Worm (Caenorhabditis elegans): Measurements from ENCODE around the gene K05F1.9.

K05F1.9 gene

DNA sequence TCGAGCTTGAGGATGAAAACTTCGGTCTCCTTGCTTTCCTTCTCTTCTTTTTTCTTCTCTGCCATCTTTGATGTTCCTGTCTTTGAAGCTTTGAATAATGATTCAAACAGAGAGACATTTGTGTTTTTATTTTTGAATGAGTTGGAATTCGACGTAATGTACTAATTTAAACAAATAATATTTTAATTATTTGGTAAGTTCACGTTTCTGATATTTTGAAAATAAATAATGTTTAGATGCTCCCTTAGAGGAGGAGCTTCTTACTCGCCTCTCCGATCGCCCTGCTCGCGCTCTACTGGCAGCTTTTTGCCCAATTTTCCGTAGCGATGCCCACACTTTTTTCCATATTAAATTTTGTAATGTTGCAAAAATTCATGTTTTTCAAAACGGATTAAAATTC is at the start of gene K05F1.9, which contains the start of gene K05F1.1:
K05F1.9 (minus strand) TSS at position 101 of the 400 bp plus-strand sequence.
K05F1.1 (plus strand) TSS at position 308 of the 400 bp plus-strand sequence.
- TF ChIP-seq cnd-1 (tag; optimal IDR thresholded peaks at IDR 0.05), result no peak
- TF ChIP-seq zip-8 (tag; optimal IDR thresholded peaks at IDR 0.05), result no peak

DNA sequence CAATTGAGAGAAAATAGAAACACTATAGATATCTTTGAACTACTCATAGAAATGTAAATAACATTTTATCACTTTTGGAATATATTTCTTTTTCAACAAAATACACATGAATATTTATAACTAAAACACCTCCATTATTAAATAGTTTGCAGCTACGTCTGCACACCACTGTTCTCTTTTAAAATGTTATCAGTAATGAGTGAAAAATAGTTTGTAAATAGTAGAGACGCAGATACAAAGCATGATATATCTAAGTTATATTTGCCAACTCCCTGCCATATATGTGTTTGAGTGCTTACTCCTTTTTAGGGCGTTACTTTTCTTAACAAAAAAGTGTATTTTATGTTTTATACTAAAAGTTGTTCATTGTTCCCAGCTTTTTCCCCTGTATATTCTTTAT is 45.2 kb upstream of the K05F1.9 start:
- TF ChIP-seq tbx-8 (GFP tag; optimal IDR thresholded peaks at IDR 0.05) (no peak), sem-2 (GFP tag; optimal IDR thresholded peaks at IDR 0.05) (no peak), unc-120 (tag; optimal IDR thresholded peaks at IDR 0.05; ENCODE audit: poor library complexity, severe bottlenecking) (no peak)

DNA sequence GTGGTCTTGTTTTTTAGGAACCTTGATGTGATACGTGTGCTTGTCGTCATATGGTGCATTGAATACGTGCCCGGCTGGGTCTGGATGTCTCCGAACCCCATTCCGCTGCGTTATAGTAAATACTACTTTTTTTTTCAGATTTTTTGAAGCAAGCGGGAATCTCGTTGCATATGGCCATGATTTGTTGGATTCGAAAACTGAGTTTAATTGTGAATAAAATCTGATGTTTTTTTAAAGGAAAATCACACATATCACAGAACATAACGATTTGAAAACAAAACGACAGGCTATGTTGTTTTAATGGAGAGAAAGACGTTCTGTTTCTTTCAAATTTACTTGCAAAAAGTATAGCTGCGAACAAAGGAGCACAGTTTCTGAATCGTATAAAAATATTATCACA is 44.5 kb upstream of the K05F1.9 start, which contains the start of the genes ZK1248.17 and H41C03.3:
ZK1248.17 (minus strand) TSS at position 101 of the 400 bp plus-strand sequence.
H41C03.3 (plus strand) TSS at position 337 of the 400 bp plus-strand sequence.
- TF ChIP-seq zip-8 (tag; optimal IDR thresholded peaks at IDR 0.05) (no peak), nhr-28 (tag; optimal IDR thresholded peaks at IDR 0.05) (no peak), snpc-4 (tag; optimal IDR thresholded peaks at IDR 0.05) (no peak), mab-5 (tag; optimal IDR thresholded peaks at IDR 0.05) (no peak), ceh-83 (GFP tag; optimal IDR thresholded peaks at IDR 0.05) (no peak), hlh-1 (tag; optimal IDR thresholded peaks at IDR 0.05) (no peak), tbx-8 (GFP tag; optimal IDR thresholded peaks at IDR 0.05) (no peak), nhr-2 (tag; optimal IDR thresholded peaks at IDR 0.05) (no peak), unc-39 (tag; optimal IDR thresholded peaks at IDR 0.05) (no peak), mls-2 (tag; optimal IDR thresholded peaks at IDR 0.05) (no peak)

DNA sequence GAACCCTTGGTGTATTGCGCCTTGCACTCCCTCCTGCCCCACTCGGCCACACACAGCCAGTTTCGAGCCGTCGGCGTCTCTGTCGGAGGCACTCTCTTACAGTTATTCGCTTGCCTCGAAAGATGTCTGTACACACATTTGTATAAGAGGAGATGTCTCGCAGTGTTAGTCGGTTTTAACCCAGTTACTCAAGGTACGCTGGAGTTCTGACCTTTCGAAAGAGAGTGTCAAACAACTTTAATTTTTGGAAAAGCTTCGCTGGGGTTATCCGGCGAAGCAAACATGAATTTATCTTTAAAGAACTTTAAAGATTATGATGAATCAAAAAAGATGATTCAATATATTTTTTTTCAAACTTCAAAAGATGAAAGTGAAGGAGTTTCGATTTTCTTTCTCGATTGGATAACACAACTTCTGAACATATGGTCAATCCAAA is 43.7 kb upstream of the K05F1.9 start:
- peak; percentile 99 for TF ChIP-seq mep-1 (tag; optimal IDR thresholded peaks at IDR 0.05)
- TF ChIP-seq ces-1 (GFP tag; optimal IDR thresholded peaks at IDR 0.05), result peak; percentile 100
- TF ChIP-seq ham-2 (GFP tag; optimal IDR thresholded peaks at IDR 0.05), result peak; percentile 89
- no peak for TF ChIP-seq zip-8 (tag; optimal IDR thresholded peaks at IDR 0.05)
- TF ChIP-seq unc-120 (tag; optimal IDR thresholded peaks at IDR 0.05; ENCODE audit: poor library complexity, severe bottlenecking), result peak; percentile 92
- TF ChIP-seq ztf-11 (tag; optimal IDR thresholded peaks at IDR 0.05), result peak; percentile 80
- peak; percentile 82 for TF ChIP-seq M03D4.4 (tag; optimal IDR thresholded peaks at IDR 0.05)
- TF ChIP-seq ceh-39 (tag; optimal IDR thresholded peaks at IDR 0.05), result peak; percentile 92
- peak; percentile 92 for TF ChIP-seq drap-1 (GFP tag; optimal IDR thresholded peaks at IDR 0.05)
- TF ChIP-seq hlh-1 (tag; optimal IDR thresholded peaks at IDR 0.05), result peak; percentile 81
- TF ChIP-seq unc-62 (GFP tag; optimal IDR thresholded peaks at IDR 0.05), result peak; percentile 90
- peak; percentile 57 for TF ChIP-seq elt-1 (tag; optimal IDR thresholded peaks at IDR 0.05; ENCODE audit: borderline replicate concordance, insufficient read depth)
- peak; percentile 92 for TF ChIP-seq mab-5 (tag; optimal IDR thresholded peaks at IDR 0.05)
- TF ChIP-seq pha-4 (tag; optimal IDR thresholded peaks at IDR 0.05), result peak; percentile 97
- peak; percentile 73 for TF ChIP-seq ceh-43 (GFP tag; optimal IDR thresholded peaks at IDR 0.05)
- peak; percentile 64 for TF ChIP-seq lin-32 (GFP tag; optimal IDR thresholded peaks at IDR 0.05)
- peak; percentile 11 for TF ChIP-seq flh-1 (GFP tag; optimal IDR thresholded peaks at IDR 0.05)
- TF ChIP-seq lsy-2 (tag; optimal IDR thresholded peaks at IDR 0.05), result peak; percentile 84
- no peak for TF ChIP-seq snpc-4 (tag; optimal IDR thresholded peaks at IDR 0.05)
- TF ChIP-seq cnd-1 (tag; optimal IDR thresholded peaks at IDR 0.05), result peak; percentile 87
- peak; percentile 86 for TF ChIP-seq lin-13 (tag; optimal IDR thresholded peaks at IDR 0.05)
- peak; percentile 76 for TF ChIP-seq nhr-2 (tag; optimal IDR thresholded peaks at IDR 0.05)
- peak; percentile 81 for TF ChIP-seq sem-2 (GFP tag; optimal IDR thresholded peaks at IDR 0.05)
- peak; percentile 74 for TF ChIP-seq unc-39 (tag; optimal IDR thresholded peaks at IDR 0.05)
- TF ChIP-seq nhr-76 (tag; optimal IDR thresholded peaks at IDR 0.05), result no peak
- TF ChIP-seq tbx-8 (GFP tag; optimal IDR thresholded peaks at IDR 0.05), result peak; percentile 87
- TF ChIP-seq blmp-1 (tag; optimal IDR thresholded peaks at IDR 0.05), result peak; percentile 24
- peak; percentile 49 for TF ChIP-seq nhr-28 (tag; optimal IDR thresholded peaks at IDR 0.05)
- peak; percentile 89 for TF ChIP-seq ceh-83 (GFP tag; optimal IDR thresholded peaks at IDR 0.05)
- peak; percentile 98 for TF ChIP-seq nhr-237 (tag; optimal IDR thresholded peaks at IDR 0.05)
- TF ChIP-seq elt-3 (tag; optimal IDR thresholded peaks at IDR 0.05), result peak; percentile 75
- peak; percentile 9 for TF ChIP-seq nhr-12 (tag; optimal IDR thresholded peaks at IDR 0.05)
- peak; percentile 92 for TF ChIP-seq sptf-1 (tag; optimal IDR thresholded peaks at IDR 0.05)
- peak; percentile 55 for TF ChIP-seq bed-3 (GFP tag; optimal IDR thresholded peaks at IDR 0.05)
- peak; percentile 95 for TF ChIP-seq mls-2 (tag; optimal IDR thresholded peaks at IDR 0.05)
